Worm (Caenorhabditis elegans): Measurements from ENCODE around the gene slc-9B.1.

ce11 chrX:10245617-10246016, 33.8 kb upstream of the slc-9B.1 start:
- no peak for TF ChIP-seq ama-1 (optimal IDR thresholded peaks at IDR 0.05)
- TF ChIP-seq tra-4 (tag; optimal IDR thresholded peaks at IDR 0.05), result no peak

Data from whole organism, early embryonic.